Worm (Caenorhabditis elegans) whole organism, L3 larva: ENCODE measurements around the gene cdr-7.

ENCODE experiments used
- nhr-11 ChIP-seq: fragments of 150-350 bp; optimal IDR thresholded peaks from 2 replicates; lab custom pipeline; 2014; ENCODE audit warnings: missing biosample characterization, missing genetic modification characterization
- nhr-28 ChIP-seq: fragments of 150-350 bp; optimal IDR thresholded peaks from 2 replicates; lab custom pipeline; 2014; ENCODE audit warnings: missing biosample characterization, missing genetic modification characterization
- skn-1 ChIP-seq: fragments of 150-350 bp; optimal IDR thresholded peaks from 2 replicates; lab custom pipeline; 2014; ENCODE audit warnings: missing biosample characterization, missing genetic modification characterization
- zag-1 ChIP-seq: fragments of 150-350 bp; optimal IDR thresholded peaks from 2 replicates; lab custom pipeline; 2014; ENCODE audit warnings: missing biosample characterization, missing genetic modification characterization
- ztf-11 ChIP-seq: fragments of 150-350 bp; optimal IDR thresholded peaks from 2 replicates; lab custom pipeline; 2014; ENCODE audit warnings: missing biosample characterization, missing genetic modification characterization

- no peak for TF ChIP-seq skn-1 (tag; lab: Kevin White, UChicago)
- no peak for TF ChIP-seq ztf-11 (tag; lab: Kevin White, UChicago)
- no peak for TF ChIP-seq nhr-11 (tag; lab: Kevin White, UChicago)
- no peak for TF ChIP-seq nhr-28 (tag; lab: Kevin White, UChicago)
- no peak for TF ChIP-seq zag-1 (tag; lab: Kevin White, UChicago)
Observed at ce11 chrV:12395699-12396098, 16.2 kb downstream of the cdr-7 start, which contains the start of gene twk-14.
